Worm (Caenorhabditis elegans) whole organism, L1 larva: ENCODE results near the gene C15H9.2.

ENCODE experiments used
- C16A3.4 ChIP-seq: fragments of 150-350 bp; optimal IDR thresholded peaks from 2 replicates; lab custom pipeline; 2014; ENCODE audit warnings: missing biosample characterization, missing genetic modification characterization
- C34B4.2 ChIP-seq: sonication (generic microtip); optimal IDR thresholded peaks from 2 replicates; lab custom pipeline; 2017; ENCODE audit warnings: mild to moderate bottlenecking, missing genetic modification characterization, missing compliant biosample characterization
- F16B12.6 ChIP-seq: fragments of 150-350 bp; optimal IDR thresholded peaks from 2 replicates; lab custom pipeline; 2014; ENCODE audit warnings: missing biosample characterization, missing genetic modification characterization
- Y116A8C.19 ChIP-seq: sonication (generic microtip); optimal IDR thresholded peaks from 2 replicates; lab custom pipeline; 2016; ENCODE audit warnings: missing compliant biosample characterization, missing genetic modification characterization, borderline replicate concordance
- aha-1 ChIP-seq: fragments of 150-350 bp; optimal IDR thresholded peaks from 2 replicates; lab custom pipeline; 2014; ENCODE audit warnings: missing biosample characterization, missing genetic modification characterization
- alr-1 ChIP-seq: fragments of 200-800 bp; sonication (Bioruptor generic); optimal IDR thresholded peaks from 2 replicates; lab custom pipeline; 2018; ENCODE audit warnings: borderline replicate concordance, mild to moderate bottlenecking, missing genetic modification characterization, missing compliant biosample characterization
- ama-1 ChIP-seq: fragments of 150-350 bp; optimal IDR thresholded peaks from 2 replicates; lab custom pipeline; 2014
- blmp-1 ChIP-seq: fragments of 150-350 bp; optimal IDR thresholded peaks from 2 replicates; lab custom pipeline; 2014; ENCODE audit warnings: missing biosample characterization, missing genetic modification characterization
- ceh-82 ChIP-seq, 3 experiments: fragments of 150-350 bp in 1 of 3; sonication (generic microtip) in 2 of 3; optimal IDR thresholded peaks; 2 replicates each; lab custom pipeline; 2014 to 2017; ENCODE audit warnings: missing biosample characterization in 3 of 3, missing genetic modification characterization in 3 of 3
- ceh-90 ChIP-seq: sonication (generic microtip); optimal IDR thresholded peaks from 2 replicates; lab custom pipeline; 2016; ENCODE audit warnings: missing genetic modification characterization, missing compliant biosample characterization
- dsc-1 ChIP-seq: sonication (generic microtip); optimal IDR thresholded peaks from 2 replicates; lab custom pipeline; 2016; ENCODE audit warnings: mild to moderate bottlenecking, missing genetic modification characterization, missing compliant biosample characterization
- efl-1 ChIP-seq, 4 experiments: fragments of 150-350 bp; optimal IDR thresholded peaks in 3 of 4; peaks in 1 of 4; 1 replicate in 1 of 4; 2 replicates in 3 of 4; lab custom pipeline; 2014; ENCODE audit warnings: missing biosample characterization in 2 of 4, missing genetic modification characterization in 2 of 4, missing genetic modification reagents in 2 of 4
- egl-13 ChIP-seq: sonication (generic microtip); optimal IDR thresholded peaks from 2 replicates; lab custom pipeline; 2016; ENCODE audit warnings: missing genotype, missing genetic modification reagents, missing genetic modification characterization, missing compliant biosample characterization
- elt-2 ChIP-seq: sonication (generic microtip); optimal IDR thresholded peaks from 2 replicates; lab custom pipeline; 2016; ENCODE audit warnings: missing genetic modification characterization, mild to moderate bottlenecking, inconsistent platforms, missing compliant biosample characterization, missing genetic modification reagents
- ets-5 ChIP-seq: fragments of 200-800 bp; sonication (Bioruptor generic); IDR thresholded peaks from 2 replicates; pipeline ENCODE4 v1.3.6; 2022; ENCODE audit warnings: missing genetic modification characterization, missing compliant biosample characterization
- fos-1 ChIP-seq: fragments of 150-350 bp; optimal IDR thresholded peaks from 2 replicates; lab custom pipeline; 2014; ENCODE audit warnings: missing biosample characterization, missing genetic modification characterization
- hpl-2 ChIP-seq: fragments of 150-350 bp; optimal IDR thresholded peaks from 2 replicates; lab custom pipeline; 2014; ENCODE audit warnings: missing biosample characterization, missing genetic modification reagents, missing genetic modification characterization
- jun-1 ChIP-seq: fragments of 150-350 bp; optimal IDR thresholded peaks from 2 replicates; lab custom pipeline; 2014; ENCODE audit warnings: missing biosample characterization, missing genetic modification reagents, missing genetic modification characterization
- lin-14 ChIP-seq: fragments of 200-800 bp; sonication (Bioruptor generic); optimal IDR thresholded peaks from 2 replicates; lab custom pipeline; 2018; ENCODE audit warnings: mild to moderate bottlenecking, missing genetic modification characterization, moderate library complexity, missing compliant biosample characterization
- lin-35 ChIP-seq, 2 experiments: fragments of 150-350 bp; optimal IDR thresholded peaks; 2 replicates each; lab custom pipeline; 2014; ENCODE audit warnings: missing biosample characterization in 2 of 2, missing genetic modification characterization in 2 of 2, missing genetic modification reagents in 2 of 2
- lin-39 ChIP-seq: fragments of 150-350 bp; optimal IDR thresholded peaks from 2 replicates; lab custom pipeline; 2014; ENCODE audit warnings: missing biosample characterization, missing genetic modification reagents, missing genetic modification characterization
- nhr-11 ChIP-seq: fragments of 150-350 bp; optimal IDR thresholded peaks from 2 replicates; lab custom pipeline; 2014; ENCODE audit warnings: missing biosample characterization, missing genetic modification characterization
- nhr-19 ChIP-seq: fragments of 200-800 bp; sonication (Bioruptor generic); conservative IDR thresholded peaks from 2 replicates; pipeline ENCODE4 v1.3.6; 2022; ENCODE audit warnings: missing genetic modification characterization, missing compliant biosample characterization
- nhr-20 ChIP-seq: sonication (generic microtip); optimal IDR thresholded peaks from 2 replicates; lab custom pipeline; 2016; ENCODE audit warnings: mild to moderate bottlenecking, missing genetic modification characterization, missing compliant biosample characterization
- nhr-71 ChIP-seq: sonication (generic microtip); optimal IDR thresholded peaks from 2 replicates; lab custom pipeline; 2016; ENCODE audit warnings: mild to moderate bottlenecking, missing genetic modification characterization, moderate library complexity, missing compliant biosample characterization
- nhr-76 ChIP-seq: sonication (generic microtip); optimal IDR thresholded peaks from 2 replicates; lab custom pipeline; 2017; ENCODE audit warnings: missing biosample characterization, missing genetic modification characterization
- pax-3 ChIP-seq: fragments of 200-800 bp; sonication (Bioruptor generic); optimal IDR thresholded peaks from 2 replicates; lab custom pipeline; 2018; ENCODE audit warnings: mild to moderate bottlenecking, missing genetic modification characterization, moderate library complexity, missing compliant biosample characterization
- rnt-1 ChIP-seq: sonication (generic microtip); optimal IDR thresholded peaks from 2 replicates; lab custom pipeline; 2016; ENCODE audit warnings: mild to moderate bottlenecking, missing genetic modification characterization, moderate library complexity, missing compliant biosample characterization
- swsn-7 ChIP-seq: sonication (generic microtip); optimal IDR thresholded peaks from 2 replicates; lab custom pipeline; 2016; ENCODE audit warnings: missing genetic modification characterization, missing compliant biosample characterization
- unc-130 ChIP-seq: fragments of 150-350 bp; optimal IDR thresholded peaks from 2 replicates; lab custom pipeline; 2017; ENCODE audit warnings: missing biosample characterization, missing genetic modification characterization, inconsistent platforms
- unc-98 ChIP-seq: fragments of 200-800 bp; sonication (Bioruptor generic); IDR thresholded peaks from 2 replicates; pipeline ENCODE4 v1.3.6; 2022; ENCODE audit warnings: missing genetic modification characterization, missing compliant biosample characterization
- ztf-11 ChIP-seq, 2 experiments: sonication (generic microtip); optimal IDR thresholded peaks; 2 replicates each; lab custom pipeline; 2016 to 2017; ENCODE audit warnings: missing genetic modification characterization in 2 of 2, missing biosample characterization in 1 of 2, missing compliant biosample characterization in 1 of 2

C15H9.2 gene

ce11 chrX:6138243-6138642, 19.9 kb downstream of the C15H9.2 start, which contains the start of gene Y72A10A.1:
TSS of gene Y72A10A.1 (minus strand) at chrX:6138343.
- TF ChIP-seq egl-13 (tag; lab: Kevin White, UChicago), result no peak
- no peak for TF ChIP-seq nhr-19
- TF ChIP-seq hpl-2 (GFP tag; lab: Kevin White, UChicago), result no peak
- TF ChIP-seq ceh-82 (tag; optimal IDR thresholded peaks at IDR 0.05; lab: Kevin White, UChicago), result no peak
- TF ChIP-seq nhr-76, result no peak
- no peak for TF ChIP-seq blmp-1

- TF ChIP-seq rnt-1, result peak; percentile 21
- TF ChIP-seq fos-1 (tag; lab: Kevin White, UChicago), result no peak
- TF ChIP-seq ama-1 (lab: Kevin White, UChicago), result no peak
- TF ChIP-seq ets-5 (GFP tag; lab: Robert Waterston, UW), result no peak
- no peak for TF ChIP-seq F16B12.6 (tag; lab: Kevin White, UChicago)
- TF ChIP-seq lin-14 (GFP tag; lab: Kevin White, UChicago), result peak; percentile 32
Observed at ce11 chrX:6145921-6146320, 27.6 kb downstream of the C15H9.2 start.

- TF ChIP-seq unc-130 (tag; lab: Kevin White, UChicago), result no peak
Observed at ce11 chrX:6150449-6150848, 32.1 kb downstream of the C15H9.2 start, which contains the start of gene tag-275. TSS of gene tag-275 (minus strand) at chrX:6150549.

ce11 chrX:6150949-6151519, 32.7 kb downstream of the C15H9.2 start:
- TF ChIP-seq C34B4.2 (tag; lab: Kevin White, UChicago) (no peak), dsc-1 (tag; lab: Kevin White, UChicago) (peak; percentile 78), blmp-1 (peak; percentile 3)

- TF ChIP-seq aha-1 (tag; lab: Kevin White, UChicago) (no peak), jun-1 (tag; lab: Kevin White, UChicago) (no peak), lin-35 (GFP tag; optimal IDR thresholded peaks at IDR 0.05; lab: Kevin White, UChicago) (no peak), lin-39 (tag; lab: Kevin White, UChicago) (no peak), C16A3.4 (tag; lab: Kevin White, UChicago) (no peak), nhr-76 (no peak), nhr-20 (tag; lab: Kevin White, UChicago) (no peak), ama-1 (lab: Kevin White, UChicago) (no peak), alr-1 (tag; lab: Kevin White, UChicago) (no peak), pax-3 (tag; lab: Kevin White, UChicago) (no peak), nhr-71 (no peak)
Observed at ce11 chrX:6155436-6155835, 37.1 kb downstream of the C15H9.2 start.

- TF ChIP-seq unc-98 (GFP tag; lab: Robert Waterston, UW), result no peak
- TF ChIP-seq elt-2 (tag; lab: Kevin White, UChicago), result peak; percentile 58
- TF ChIP-seq efl-1 (optimal IDR thresholded peaks at IDR 0.05; lab: Kevin White, UChicago), result no peak
- TF ChIP-seq efl-1 (GFP tag; optimal IDR thresholded peaks at IDR 0.05 in 1 of 2; lab: Kevin White, UChicago), result peak in 1 of 2 experiments; percentile 66
Observed at ce11 chrX:6157411-6157916, 39.1 kb downstream of the C15H9.2 start.

- no peak for TF ChIP-seq nhr-71
- TF ChIP-seq unc-130 (tag; lab: Kevin White, UChicago), result no peak
Observed at ce11 chrX:6159562-6159961, 41.2 kb downstream of the C15H9.2 start.

ce11 chrX:6160427-6160826, 42.1 kb downstream of the C15H9.2 start, which contains the start of gene odd-2:
TSS of gene odd-2 (minus strand) at chrX:6160527.
- TF ChIP-seq nhr-76 (no peak), ceh-90 (no peak), nhr-20 (tag; lab: Kevin White, UChicago) (no peak), ztf-11 (tag; optimal IDR thresholded peaks at IDR 0.05; lab: Kevin White, UChicago) (no peak), nhr-11 (tag; lab: Kevin White, UChicago) (no peak), lin-39 (tag; lab: Kevin White, UChicago) (no peak), efl-1 (optimal IDR thresholded peaks at IDR 0.05; lab: Kevin White, UChicago) (no peak), efl-1 (GFP tag; optimal IDR thresholded peaks at IDR 0.05 in 1 of 2; lab: Kevin White, UChicago) (no peak), Y116A8C.19 (tag; lab: Kevin White, UChicago) (no peak), swsn-7 (tag; lab: Kevin White, UChicago) (no peak)
